Fruit fly (Drosophila melanogaster) whole organism, pupa: ENCODE measurements around the gene CG12535.

Experiments
- CG32121 ChIP-seq: fragments of 200-800 bp; sonication (Bioruptor generic); IDR thresholded peaks from 2 replicates; pipeline ENCODE4 v1.3.6; 2022; ENCODE audit warnings: missing biosample characterization, missing genetic modification characterization
- CG34367 ChIP-seq: fragments of 200-800 bp; sonication (Bioruptor generic); optimal IDR thresholded peaks from 2 replicates; lab custom pipeline; 2018; ENCODE audit warnings: missing biosample characterization, mild to moderate bottlenecking, missing genetic modification characterization
- CG8159 ChIP-seq: fragments of 200-800 bp; sonication (Bioruptor generic); optimal IDR thresholded peaks from 3 replicates; lab custom pipeline; 2018; ENCODE audit warnings: missing biosample characterization, mild to moderate bottlenecking, missing genetic modification characterization, moderate library complexity
- D1 ChIP-seq: fragments of 200-800 bp; sonication (Bioruptor generic); optimal IDR thresholded peaks from 2 replicates; lab custom pipeline; 2018; ENCODE audit warnings: missing biosample characterization, mild to moderate bottlenecking, missing genetic modification characterization, moderate library complexity
- EcR ChIP-seq: fragments of 200-800 bp; sonication (Bioruptor generic); optimal IDR thresholded peaks from 3 replicates; lab custom pipeline; 2019; ENCODE audit warnings: missing biosample characterization, missing genetic modification characterization, mild to moderate bottlenecking, moderate library complexity, missing genetic modification reagents
- Snoo ChIP-seq: fragments of 200-800 bp; sonication (Bioruptor generic); optimal IDR thresholded peaks from 3 replicates; lab custom pipeline; 2017; ENCODE audit warnings: missing biosample characterization, mild to moderate bottlenecking, missing genetic modification characterization, inconsistent platforms

DNA sequence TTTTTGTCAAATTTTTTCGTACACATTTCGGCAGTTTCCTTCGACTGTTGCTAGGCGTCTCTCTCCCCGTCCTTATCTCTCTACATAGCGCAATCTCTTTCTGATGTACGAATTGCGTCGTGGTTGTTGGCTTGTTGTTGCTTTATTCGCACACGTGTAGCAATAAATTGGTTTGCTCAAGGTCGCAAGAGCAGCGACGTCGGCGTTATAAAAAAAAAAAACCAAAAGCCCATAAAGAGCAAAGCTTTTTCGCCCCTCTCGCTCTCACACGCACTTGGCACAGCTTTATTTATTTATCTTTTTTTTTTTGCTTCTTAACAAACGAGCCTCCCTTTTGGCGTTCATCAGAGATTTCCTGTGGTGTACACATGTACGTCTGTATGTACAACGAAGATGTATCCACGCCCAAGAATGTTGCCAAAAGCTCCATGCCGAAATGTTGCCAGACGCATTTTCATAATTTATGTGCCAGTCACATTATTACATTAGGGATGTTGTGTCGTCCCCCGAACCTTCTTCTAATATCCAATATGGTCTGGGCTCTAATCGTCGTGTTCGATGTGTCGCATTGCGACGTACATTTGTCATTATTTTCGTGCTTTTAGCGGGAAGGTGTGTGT, 69.3 kb downstream of the CG12535 start:
- no peak for TF ChIP-seq CG8159 (tag; lab: Kevin White, UChicago)
- no peak for TF ChIP-seq D1 (tag; lab: Kevin White, UChicago)
- peak; percentile 12 for TF ChIP-seq EcR
- TF ChIP-seq CG34367 (tag; lab: Kevin White, UChicago) = no peak
- no peak for TF ChIP-seq Snoo (tag; lab: Kevin White, UChicago)
- no peak for TF ChIP-seq CG32121
